Worm (Caenorhabditis elegans) whole organism, L2 larva: Measurements from ENCODE around the gene wht-7.

Experiments used
- C34F6.9 ChIP-seq: fragments of 150-350 bp; optimal IDR thresholded peaks from 2 replicates; lab custom pipeline; 2014; ENCODE audit warnings: missing biosample characterization, missing genetic modification characterization
- F13H6.1 ChIP-seq: sonication (generic microtip); optimal IDR thresholded peaks from 2 replicates; lab custom pipeline; 2016; ENCODE audit warnings: missing genetic modification characterization, missing compliant biosample characterization
- R02D3.7 ChIP-seq: fragments of 150-350 bp; optimal IDR thresholded peaks from 2 replicates; lab custom pipeline; 2014; ENCODE audit warnings: missing biosample characterization, missing genetic modification characterization
- Y55F3AM.14 ChIP-seq: fragments of 200-800 bp; sonication (Bioruptor generic); optimal IDR thresholded peaks from 2 replicates; lab custom pipeline; 2018; ENCODE audit warnings: mild to moderate bottlenecking, missing genetic modification characterization, missing compliant biosample characterization
- ZK546.5 ChIP-seq: sonication (generic microtip); optimal IDR thresholded peaks from 2 replicates; lab custom pipeline; 2017; ENCODE audit warnings: missing biosample characterization, missing genetic modification characterization
- alr-1 ChIP-seq: fragments of 150-350 bp; optimal IDR thresholded peaks from 2 replicates; lab custom pipeline; 2014; ENCODE audit warnings: missing biosample characterization, missing genetic modification characterization
- aly-2 ChIP-seq: fragments of 150-350 bp; optimal IDR thresholded peaks from 2 replicates; lab custom pipeline; 2014; ENCODE audit warnings: missing biosample characterization, missing genetic modification characterization
- ama-1 ChIP-seq: fragments of 150-350 bp; optimal IDR thresholded peaks from 2 replicates; lab custom pipeline; 2018; ENCODE audit warnings: inconsistent platforms
- blmp-1 ChIP-seq: sonication (generic microtip); optimal IDR thresholded peaks from 2 replicates; lab custom pipeline; 2017; ENCODE audit warnings: missing genetic modification characterization, mild to moderate bottlenecking, missing compliant biosample characterization, antibody characterized with exemption, moderate library complexity; ENCODE audit not compliant: insufficient read depth
- ceh-16 ChIP-seq: fragments of 150-350 bp; optimal IDR thresholded peaks from 2 replicates; lab custom pipeline; 2014; ENCODE audit warnings: missing biosample characterization, missing genetic modification characterization
- ceh-82 ChIP-seq: fragments of 150-350 bp; optimal IDR thresholded peaks from 2 replicates; lab custom pipeline; 2014; ENCODE audit warnings: missing biosample characterization, missing genetic modification characterization
- crh-2 ChIP-seq: sonication (generic microtip); optimal IDR thresholded peaks from 2 replicates; lab custom pipeline; 2017; ENCODE audit warnings: missing biosample characterization, missing genetic modification characterization
- dmd-4 ChIP-seq: sonication (generic microtip); optimal IDR thresholded peaks from 2 replicates; lab custom pipeline; 2017; ENCODE audit warnings: missing biosample characterization, missing genetic modification characterization
- egl-27 ChIP-seq: sonication (generic microtip); optimal IDR thresholded peaks from 3 replicates; lab custom pipeline; 2017; ENCODE audit warnings: missing biosample characterization, missing genetic modification reagents, missing genetic modification characterization
- elt-1 ChIP-seq: fragments of 150-350 bp; optimal IDR thresholded peaks from 2 replicates; lab custom pipeline; 2014; ENCODE audit warnings: missing biosample characterization, missing genetic modification characterization
- elt-3 ChIP-seq: sonication (generic microtip); optimal IDR thresholded peaks from 2 replicates; lab custom pipeline; 2017; ENCODE audit warnings: missing biosample characterization, missing genetic modification characterization
- fos-1 ChIP-seq: fragments of 150-350 bp; optimal IDR thresholded peaks from 2 replicates; lab custom pipeline; 2014; ENCODE audit warnings: missing biosample characterization, missing genetic modification characterization
- gmeb-1 ChIP-seq: fragments of 150-350 bp; optimal IDR thresholded peaks from 2 replicates; lab custom pipeline; 2014; ENCODE audit warnings: missing biosample characterization, missing genetic modification characterization
- lin-11 ChIP-seq: fragments of 150-350 bp; sonication (generic microtip); optimal IDR thresholded peaks from 2 replicates; lab custom pipeline; 2014; ENCODE audit warnings: missing biosample characterization, missing genetic modification characterization, inconsistent platforms, mixed read lengths
- lin-13 ChIP-seq: fragments of 150-350 bp; optimal IDR thresholded peaks from 2 replicates; lab custom pipeline; 2014; ENCODE audit warnings: missing biosample characterization, missing genetic modification reagents, missing genetic modification characterization
- lin-39 ChIP-seq: fragments of 150-350 bp; optimal IDR thresholded peaks from 2 replicates; lab custom pipeline; 2014; ENCODE audit warnings: missing biosample characterization, missing genetic modification reagents, missing genetic modification characterization
- lsy-2 ChIP-seq, 2 experiments: fragments of 150-350 bp in 1 of 2; sonication (generic microtip) in 1 of 2; optimal IDR thresholded peaks; 2 replicates each; lab custom pipeline; 2014 to 2017; ENCODE audit warnings: missing biosample characterization in 2 of 2, missing genetic modification characterization in 2 of 2
- mab-5 ChIP-seq: fragments of 150-350 bp; optimal IDR thresholded peaks from 2 replicates; lab custom pipeline; 2014; ENCODE audit warnings: missing biosample characterization, missing genetic modification characterization
- mbf-1 ChIP-seq: sonication (generic microtip); optimal IDR thresholded peaks from 2 replicates; lab custom pipeline; 2017; ENCODE audit warnings: missing biosample characterization, missing genetic modification characterization
- mdl-1 ChIP-seq, 2 experiments: fragments of 150-350 bp in 1 of 2; sonication (generic microtip) in 1 of 2; optimal IDR thresholded peaks; 2 replicates each; lab custom pipeline; 2017; ENCODE audit warnings: missing biosample characterization in 2 of 2, missing genetic modification characterization in 2 of 2
- nhr-10 ChIP-seq: sonication (generic microtip); optimal IDR thresholded peaks from 2 replicates; lab custom pipeline; 2017; ENCODE audit warnings: missing biosample characterization, missing genetic modification characterization
- nhr-12 ChIP-seq: fragments of 150-350 bp; optimal IDR thresholded peaks from 2 replicates; lab custom pipeline; 2014; ENCODE audit warnings: missing biosample characterization, missing genetic modification characterization
- nhr-129 ChIP-seq: fragments of 150-350 bp; optimal IDR thresholded peaks from 2 replicates; lab custom pipeline; 2014; ENCODE audit warnings: missing biosample characterization, missing genetic modification characterization
- nhr-21 ChIP-seq: fragments of 150-350 bp; optimal IDR thresholded peaks from 2 replicates; lab custom pipeline; 2014; ENCODE audit warnings: missing biosample characterization, missing genetic modification characterization
- nhr-23 ChIP-seq: fragments of 150-350 bp; optimal IDR thresholded peaks from 2 replicates; lab custom pipeline; 2014; ENCODE audit warnings: missing biosample characterization, missing genetic modification reagents, missing genetic modification characterization
- nhr-237 ChIP-seq: fragments of 150-350 bp; optimal IDR thresholded peaks from 2 replicates; lab custom pipeline; 2014; ENCODE audit warnings: missing biosample characterization, missing genetic modification characterization
- nhr-25 ChIP-seq: fragments of 150-350 bp; sonication (generic microtip); optimal IDR thresholded peaks from 3 replicates; lab custom pipeline; 2014; ENCODE audit warnings: missing biosample characterization, missing genetic modification characterization
- peb-1 ChIP-seq: fragments of 150-350 bp; optimal IDR thresholded peaks from 2 replicates; lab custom pipeline; 2014; ENCODE audit warnings: missing biosample characterization, missing genetic modification characterization
- sem-4 ChIP-seq: fragments of 150-350 bp; optimal IDR thresholded peaks from 2 replicates; lab custom pipeline; 2014; ENCODE audit warnings: missing biosample characterization, missing genetic modification reagents, missing genetic modification characterization
- skn-1 ChIP-seq: sonication (generic microtip); optimal IDR thresholded peaks from 2 replicates; lab custom pipeline; 2017; ENCODE audit warnings: missing biosample characterization, missing genetic modification characterization
- sma-3 ChIP-seq: sonication (generic microtip); optimal IDR thresholded peaks from 2 replicates; lab custom pipeline; 2016; ENCODE audit warnings: missing genetic modification reagents, missing genetic modification characterization, missing compliant biosample characterization
- sma-9 ChIP-seq, 2 experiments: fragments of 150-350 bp in 1 of 2; sonication (generic microtip) in 1 of 2; optimal IDR thresholded peaks; 2 replicates each; lab custom pipeline; 2014 to 2016; ENCODE audit warnings: missing genetic modification characterization in 2 of 2, mild to moderate bottlenecking in 1 of 2, missing biosample characterization in 1 of 2, missing compliant biosample characterization in 1 of 2, missing genetic modification reagents in 1 of 2, moderate library complexity in 1 of 2
- snpc-4 ChIP-seq: fragments of 150-350 bp; optimal IDR thresholded peaks from 2 replicates; lab custom pipeline; 2014; ENCODE audit warnings: missing biosample characterization, missing genetic modification characterization
- unc-39 ChIP-seq: fragments of 150-350 bp; optimal IDR thresholded peaks from 2 replicates; lab custom pipeline; 2014; ENCODE audit warnings: missing biosample characterization, missing genetic modification characterization
- unc-55 ChIP-seq: fragments of 150-350 bp; sonication (generic microtip); optimal IDR thresholded peaks from 3 replicates; lab custom pipeline; 2014; ENCODE audit warnings: missing biosample characterization, missing genetic modification reagents, missing genetic modification characterization
- unc-62 ChIP-seq: fragments of 150-350 bp; optimal IDR thresholded peaks from 2 replicates; lab custom pipeline; 2014; ENCODE audit warnings: missing biosample characterization, missing genetic modification reagents, missing genetic modification characterization
- ztf-1 ChIP-seq: fragments of 200-800 bp; sonication (Bioruptor generic); conservative IDR thresholded peaks from 2 replicates; pipeline ENCODE4 v1.3.6; 2022; ENCODE audit warnings: missing genetic modification characterization, missing compliant biosample characterization
- ztf-11 ChIP-seq: sonication (generic microtip); optimal IDR thresholded peaks from 2 replicates; lab custom pipeline; 2017; ENCODE audit warnings: missing biosample characterization, missing genetic modification characterization
- ztf-4 ChIP-seq: fragments of 150-350 bp; optimal IDR thresholded peaks from 2 replicates; lab custom pipeline; 2014; ENCODE audit warnings: missing biosample characterization, missing genetic modification characterization

wht-7 gene

DNA sequence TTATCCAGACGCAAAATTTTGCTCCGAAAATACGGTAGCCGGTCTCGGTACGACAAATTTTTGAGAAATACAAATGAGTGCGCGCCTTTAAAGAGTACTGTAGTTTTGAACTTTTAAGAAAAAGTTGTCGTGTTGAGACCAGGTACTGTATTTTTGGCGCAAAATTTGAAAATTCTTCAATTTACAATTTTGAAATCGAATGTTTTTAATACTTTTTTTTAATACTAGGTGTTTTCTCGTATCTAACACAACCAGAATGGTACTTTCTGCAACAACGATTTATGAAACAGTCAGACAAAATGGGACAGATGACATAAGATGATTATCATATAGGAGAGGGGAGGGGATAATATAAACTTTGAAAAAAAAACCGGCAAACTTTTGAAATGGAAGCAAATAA is 46.3 kb upstream of the wht-7 start:
- TF ChIP-seq mdl-1 (tag; optimal IDR thresholded peaks at IDR 0.05; lab: Kevin White, UChicago), result no peak
- no peak for TF ChIP-seq blmp-1 (tag; lab: Kevin White, UChicago)

DNA sequence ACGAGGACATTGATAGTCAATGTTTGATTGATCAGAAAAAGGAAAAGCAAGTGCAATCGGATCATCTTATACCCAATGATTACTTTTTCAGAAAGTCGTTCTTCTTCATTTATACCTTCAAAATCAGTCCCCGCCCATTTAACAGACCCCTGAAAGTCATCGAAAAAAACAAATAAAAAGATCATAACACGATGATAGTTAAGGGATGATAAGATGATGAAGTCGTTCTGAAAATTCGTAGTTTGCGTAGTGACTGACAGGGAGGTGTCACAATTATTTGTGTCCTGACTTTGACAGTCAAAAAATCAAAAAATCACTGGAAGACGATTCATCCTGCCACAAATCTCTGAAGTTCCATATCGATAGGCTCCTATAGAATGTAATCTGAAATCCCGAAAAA is 45.1 kb upstream of the wht-7 start, which contains the start of gene ugt-66:
Gene ugt-66, minus strand, starts transcription at position 101 of the 400 bp plus-strand sequence.
- no peak for TF ChIP-seq nhr-129 (tag; lab: Kevin White, UChicago)
- no peak for TF ChIP-seq blmp-1 (tag; lab: Kevin White, UChicago)

DNA sequence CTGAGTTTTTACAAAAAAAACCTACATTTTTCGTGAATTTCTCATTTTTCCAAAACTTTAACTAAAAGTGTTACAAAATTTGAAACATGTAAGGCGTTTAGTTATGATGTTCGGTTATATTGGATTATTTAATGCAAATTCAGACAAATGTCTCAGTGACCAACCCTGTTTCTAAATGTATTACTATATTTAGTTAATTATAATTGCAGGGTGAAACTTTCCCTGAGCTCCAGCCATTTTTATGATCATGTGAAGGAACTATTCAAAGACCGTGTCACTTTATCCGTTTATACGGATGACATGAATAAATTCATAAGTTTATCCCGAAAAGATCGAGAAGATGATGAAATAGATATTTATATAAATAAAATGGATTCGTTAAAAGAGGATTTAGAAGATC is 41.4 kb upstream of the wht-7 start, which contains the start of gene C23G10.5:
Gene C23G10.5, plus strand, starts transcription at position 301 of the 400 bp plus-strand sequence.
- no peak for TF ChIP-seq alr-1 (tag; lab: Kevin White, UChicago)

DNA sequence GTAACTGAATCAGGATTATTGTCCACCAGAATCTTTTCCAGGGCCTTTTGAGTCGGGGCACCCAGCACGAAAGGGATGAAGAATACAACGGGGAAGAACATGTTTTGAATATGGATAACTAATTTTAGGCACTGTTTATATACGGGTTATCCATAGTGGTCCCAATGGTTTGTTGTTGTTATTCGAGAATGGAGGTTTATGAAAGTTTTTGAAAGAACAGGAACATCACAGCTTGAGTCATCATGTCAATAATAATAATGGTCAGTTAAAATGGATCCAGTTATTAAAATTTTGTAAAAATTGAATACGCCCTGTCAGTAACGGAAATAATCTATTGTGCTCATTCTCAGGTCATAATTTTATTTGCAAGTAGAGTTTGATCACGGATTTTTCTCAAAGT is 33.7 kb upstream of the wht-7 start, which contains the start of gene nas-28:
Gene nas-28, minus strand, starts transcription at position 101 of the 400 bp plus-strand sequence.
- no peak for TF ChIP-seq ama-1 (lab: Kevin White, UChicago)
- TF ChIP-seq dmd-4 (tag; lab: Kevin White, UChicago), result no peak
- TF ChIP-seq lsy-2 (tag; optimal IDR thresholded peaks at IDR 0.05; lab: Kevin White, UChicago), result no peak
- no peak for TF ChIP-seq skn-1 (tag; lab: Kevin White, UChicago)
- no peak for TF ChIP-seq ceh-82 (tag; lab: Kevin White, UChicago)
- TF ChIP-seq, all 48 proteins: peak for 0

DNA sequence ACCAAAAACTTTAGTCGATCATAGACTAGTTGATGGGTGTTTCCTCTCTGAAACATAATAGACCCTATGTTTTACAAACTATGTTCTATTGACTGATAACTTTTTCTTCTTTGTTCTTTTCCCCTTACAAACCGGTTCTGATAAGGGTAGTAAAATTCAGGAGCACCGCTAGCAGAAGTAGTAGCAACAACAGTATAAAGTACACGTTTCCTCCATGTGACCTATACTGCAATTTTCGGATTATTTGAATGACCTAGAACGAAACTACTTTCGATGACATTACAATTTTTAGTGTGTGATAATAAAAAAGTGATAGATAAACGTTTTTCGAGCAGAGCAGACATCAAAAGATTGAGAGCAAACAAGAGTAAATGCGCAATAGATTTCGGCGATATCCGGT is 30.9 kb upstream of the wht-7 start:
- peak; percentile 11 for TF ChIP-seq sma-3
- no peak for TF ChIP-seq aly-2 (tag; lab: Kevin White, UChicago)
- no peak for TF ChIP-seq elt-3 (tag; lab: Kevin White, UChicago)
- no peak for TF ChIP-seq peb-1 (tag; lab: Kevin White, UChicago)
- no peak for TF ChIP-seq nhr-23 (tag; lab: Kevin White, UChicago)
- no peak for TF ChIP-seq ztf-11 (tag; lab: Kevin White, UChicago)
- TF ChIP-seq gmeb-1, result peak; percentile 36
- TF ChIP-seq egl-27 (tag; lab: Kevin White, UChicago), result no peak
- TF ChIP-seq lin-11 (tag; lab: Kevin White, UChicago), result no peak
- no peak for TF ChIP-seq nhr-21
- TF ChIP-seq ceh-16 (tag; lab: Kevin White, UChicago), result no peak
- no peak for TF ChIP-seq unc-39
- peak in 1 of 2 experiments; percentile 28 for TF ChIP-seq mdl-1 (tag; optimal IDR thresholded peaks at IDR 0.05; lab: Kevin White, UChicago)
- no peak for TF ChIP-seq Y55F3AM.14 (GFP tag; lab: Kevin White, UChicago)
- TF ChIP-seq skn-1 (tag; lab: Kevin White, UChicago), result peak; percentile 34
- no peak for TF ChIP-seq dmd-4 (tag; lab: Kevin White, UChicago)
- no peak for TF ChIP-seq ztf-1 (GFP tag; lab: Robert Waterston, UW)
- TF ChIP-seq lin-13 (GFP tag; lab: Kevin White, UChicago), result no peak
- TF ChIP-seq R02D3.7, result no peak
- no peak for TF ChIP-seq ZK546.5 (tag; lab: Kevin White, UChicago)
- no peak for TF ChIP-seq mbf-1 (tag; lab: Kevin White, UChicago)
- TF ChIP-seq sem-4 (tag; lab: Kevin White, UChicago), result no peak
- TF ChIP-seq ama-1 (lab: Kevin White, UChicago), result no peak
- TF ChIP-seq sma-9 (GFP tag; optimal IDR thresholded peaks at IDR 0.05; lab: Kevin White, UChicago), result peak; percentile 66
- TF ChIP-seq sma-9 (tag; optimal IDR thresholded peaks at IDR 0.05; lab: Kevin White, UChicago), result no peak
- TF ChIP-seq ceh-82 (tag; lab: Kevin White, UChicago), result no peak
- no peak for TF ChIP-seq mab-5 (tag; lab: Kevin White, UChicago)
- TF ChIP-seq unc-55 (GFP tag; lab: Kevin White, UChicago), result no peak
- peak; percentile 57 for TF ChIP-seq F13H6.1 (tag; lab: Kevin White, UChicago)
- TF ChIP-seq ztf-4, result no peak
- no peak for TF ChIP-seq snpc-4
- no peak for TF ChIP-seq nhr-25 (tag; lab: Kevin White, UChicago)
- TF ChIP-seq lin-39 (tag; lab: Kevin White, UChicago), result no peak
- TF ChIP-seq nhr-237 (tag; lab: Kevin White, UChicago), result no peak
- no peak for TF ChIP-seq alr-1 (tag; lab: Kevin White, UChicago)
- no peak for TF ChIP-seq C34F6.9
- no peak for TF ChIP-seq nhr-10 (tag; lab: Kevin White, UChicago)
- TF ChIP-seq crh-2 (tag; lab: Kevin White, UChicago), result peak; percentile 68
- no peak for TF ChIP-seq unc-62 (GFP tag; lab: Kevin White, UChicago)
- TF ChIP-seq nhr-129 (tag; lab: Kevin White, UChicago), result peak; percentile 10
- no peak for TF ChIP-seq nhr-12
- no peak for TF ChIP-seq elt-1 (tag; lab: Kevin White, UChicago)
- no peak for TF ChIP-seq lsy-2 (tag; optimal IDR thresholded peaks at IDR 0.05; lab: Kevin White, UChicago)
- TF ChIP-seq blmp-1 (tag; lab: Kevin White, UChicago), result no peak
- peak; percentile 58 for TF ChIP-seq fos-1
